Fruit fly (Drosophila melanogaster) whole organism, prepupa: ENCODE results near the gene Mlc1.

Experiments used
- CG10669 ChIP-seq: fragments of 200-800 bp; sonication (Bioruptor generic); optimal IDR thresholded peaks from 3 replicates; lab custom pipeline; 2018; ENCODE audit warnings: missing biosample characterization, mild to moderate bottlenecking, missing genetic modification characterization, moderate library complexity
- CG11762 ChIP-seq: fragments of 200-800 bp; sonication (Bioruptor generic); optimal IDR thresholded peaks from 3 replicates; lab custom pipeline; 2016; ENCODE audit warnings: missing biosample characterization, missing genetic modification characterization; ENCODE audit not compliant: insufficient read depth
- CG11902 ChIP-seq: fragments of 200-800 bp; sonication (Bioruptor generic); optimal IDR thresholded peaks from 3 replicates; lab custom pipeline; 2016; ENCODE audit warnings: missing biosample characterization, missing genetic modification characterization
- CG15336 ChIP-seq: fragments of 200-800 bp; sonication (Bioruptor generic); IDR thresholded peaks from 2 replicates; pipeline ENCODE4 v1.3.6; 2022; ENCODE audit warnings: missing biosample characterization, missing genetic modification characterization
- CG1621 ChIP-seq: fragments of 200-800 bp; sonication (Bioruptor generic); optimal IDR thresholded peaks from 3 replicates; lab custom pipeline; 2018; ENCODE audit warnings: missing biosample characterization, mild to moderate bottlenecking, missing genetic modification characterization
- CG31627 ChIP-seq: fragments of 200-800 bp; sonication (Bioruptor generic); optimal IDR thresholded peaks from 3 replicates; lab custom pipeline; 2016; ENCODE audit warnings: missing biosample characterization, missing genetic modification characterization
- CG32006 ChIP-seq: fragments of 200-800 bp; sonication (Bioruptor generic); optimal IDR thresholded peaks from 3 replicates; lab custom pipeline; 2017; ENCODE audit warnings: missing biosample characterization, mild to moderate bottlenecking, missing genetic modification characterization
- CG34406 ChIP-seq: fragments of 200-800 bp; sonication (Bioruptor generic); optimal IDR thresholded peaks from 3 replicates; lab custom pipeline; 2016; ENCODE audit warnings: missing biosample characterization, missing genetic modification characterization
- CG3919 ChIP-seq: fragments of 200-800 bp; sonication (Bioruptor generic); optimal IDR thresholded peaks from 3 replicates; lab custom pipeline; 2016; ENCODE audit warnings: missing biosample characterization, missing genetic modification characterization
- CG4318 ChIP-seq: fragments of 200-800 bp; sonication (Bioruptor generic); optimal IDR thresholded peaks from 3 replicates; lab custom pipeline; 2017; ENCODE audit warnings: missing biosample characterization, mild to moderate bottlenecking, missing genetic modification characterization
- CG6163 ChIP-seq: fragments of 200-800 bp; sonication (Bioruptor generic); IDR thresholded peaks from 3 replicates; pipeline ENCODE4 v1.3.6; 2022; ENCODE audit warnings: missing biosample characterization, missing genetic modification characterization
- CG6276 ChIP-seq: fragments of 200-800 bp; sonication (Bioruptor generic); optimal IDR thresholded peaks from 2 replicates; lab custom pipeline; 2017; ENCODE audit warnings: missing biosample characterization, mild to moderate bottlenecking, missing genetic modification characterization
- CG6792 ChIP-seq: fragments of 200-800 bp; sonication (Bioruptor generic); optimal IDR thresholded peaks from 3 replicates; lab custom pipeline; 2016; ENCODE audit warnings: missing biosample characterization, missing genetic modification characterization
- CG6808 ChIP-seq: fragments of 200-800 bp; sonication (Bioruptor generic); optimal IDR thresholded peaks from 3 replicates; lab custom pipeline; 2017; ENCODE audit warnings: missing biosample characterization, missing genetic modification characterization, mild to moderate bottlenecking, moderate library complexity, missing genetic modification reagents
- CG6854 ChIP-seq: fragments of 200-800 bp; sonication (Bioruptor generic); optimal IDR thresholded peaks from 2 replicates; lab custom pipeline; 2017; ENCODE audit warnings: missing biosample characterization, mild to moderate bottlenecking, missing genetic modification characterization
- CG8119 ChIP-seq: fragments of 200-800 bp; sonication (Bioruptor generic); IDR thresholded peaks from 3 replicates; pipeline ENCODE4 v1.3.6; 2022; ENCODE audit warnings: missing biosample characterization, missing genetic modification characterization
- CG8319 ChIP-seq: fragments of 200-800 bp; sonication (Bioruptor generic); optimal IDR thresholded peaks from 3 replicates; lab custom pipeline; 2016; ENCODE audit warnings: missing biosample characterization, missing genetic modification characterization
- CG9139 ChIP-seq: fragments of 200-800 bp; sonication (Bioruptor generic); optimal IDR thresholded peaks from 3 replicates; lab custom pipeline; 2017; ENCODE audit warnings: missing biosample characterization, mild to moderate bottlenecking, missing genetic modification characterization
- Eip75B ChIP-seq: fragments of 200-800 bp; sonication (Bioruptor generic); optimal IDR thresholded peaks from 3 replicates; lab custom pipeline; 2016; ENCODE audit warnings: missing biosample characterization, missing genetic modification characterization
- Eip78C ChIP-seq: fragments of 200-800 bp; sonication (Bioruptor generic); peaks from one replicate; lab custom pipeline; 2016; ENCODE audit warnings: missing biosample characterization, missing genetic modification characterization
- Eip93F ChIP-seq: fragments of 200-800 bp; sonication (Bioruptor generic); optimal IDR thresholded peaks from 2 replicates; lab custom pipeline; 2016; ENCODE audit warnings: missing biosample characterization, mild to moderate bottlenecking, missing genetic modification characterization
- Ets21C ChIP-seq: fragments of 200-800 bp; sonication (Bioruptor generic); optimal IDR thresholded peaks from 3 replicates; lab custom pipeline; 2016; ENCODE audit warnings: missing biosample characterization, missing genetic modification characterization
- Ets96B ChIP-seq: fragments of 200-800 bp; optimal IDR thresholded peaks from 2 replicates; lab custom pipeline; 2019; ENCODE audit warnings: missing biosample characterization, mild to moderate bottlenecking, missing genetic modification characterization, moderate library complexity
- Gug ChIP-seq: fragments of 200-800 bp; sonication (Bioruptor generic); IDR thresholded peaks from 2 replicates; pipeline ENCODE4 v1.3.6; 2022; ENCODE audit warnings: missing biosample characterization, missing genetic modification characterization
- Hr38 ChIP-seq: sonication (Bioruptor generic); optimal IDR thresholded peaks from 2 replicates; lab custom pipeline; 2016; ENCODE audit warnings: missing biosample characterization, missing genetic modification characterization
- Hr39 ChIP-seq: fragments of 200-800 bp; sonication (Bioruptor generic); optimal IDR thresholded peaks from 2 replicates; lab custom pipeline; 2016; ENCODE audit warnings: missing biosample characterization, missing genetic modification characterization
- Hr4 ChIP-seq: fragments of 200-800 bp; sonication (Bioruptor generic); optimal IDR thresholded peaks from 3 replicates; lab custom pipeline; 2016; ENCODE audit warnings: missing biosample characterization, missing genetic modification characterization
- Lpt ChIP-seq: fragments of 200-800 bp; sonication (Bioruptor generic); optimal IDR thresholded peaks from 3 replicates; lab custom pipeline; 2016; ENCODE audit warnings: missing biosample characterization, missing genetic modification characterization
- Met ChIP-seq: fragments of 200-800 bp; sonication (Bioruptor generic); optimal IDR thresholded peaks from 3 replicates; lab custom pipeline; 2016; ENCODE audit warnings: missing biosample characterization, missing genetic modification characterization
- OdsH ChIP-seq: fragments of 200-800 bp; sonication (Bioruptor generic); optimal IDR thresholded peaks from 3 replicates; lab custom pipeline; 2016; ENCODE audit warnings: missing biosample characterization, missing genetic modification characterization
- Smox ChIP-seq: fragments of 200-800 bp; sonication (Bioruptor generic); optimal IDR thresholded peaks from 3 replicates; lab custom pipeline; 2016; ENCODE audit warnings: missing biosample characterization, missing genetic modification characterization
- Sox102F ChIP-seq: fragments of 200-800 bp; sonication (Bioruptor generic); optimal IDR thresholded peaks from 2 replicates; lab custom pipeline; 2016; ENCODE audit warnings: missing biosample characterization, mild to moderate bottlenecking, missing genetic modification characterization
- Sox14 ChIP-seq: fragments of 200-800 bp; sonication (Bioruptor generic); optimal IDR thresholded peaks from 3 replicates; lab custom pipeline; 2016; ENCODE audit warnings: missing biosample characterization, missing genetic modification characterization
- achi ChIP-seq: fragments of 200-800 bp; sonication (Bioruptor generic); optimal IDR thresholded peaks from 3 replicates; lab custom pipeline; 2016; ENCODE audit warnings: missing biosample characterization, missing genetic modification characterization
- cyc ChIP-seq: fragments of 200-800 bp; sonication (Bioruptor generic); optimal IDR thresholded peaks from 3 replicates; lab custom pipeline; 2016; ENCODE audit warnings: missing biosample characterization, missing genetic modification characterization
- dsx ChIP-seq: fragments of 200-800 bp; optimal IDR thresholded peaks from 3 replicates; lab custom pipeline; 2019; ENCODE audit warnings: missing biosample characterization, mild to moderate bottlenecking, missing genetic modification characterization, moderate library complexity; ENCODE audit not compliant: poor library complexity, severe bottlenecking
- esn ChIP-seq: fragments of 200-800 bp; sonication (Bioruptor generic); optimal IDR thresholded peaks from 2 replicates; lab custom pipeline; 2016; ENCODE audit warnings: missing biosample characterization, mild to moderate bottlenecking, missing genetic modification characterization, moderate library complexity
- fd59A ChIP-seq: fragments of 200-800 bp; sonication (Bioruptor generic); optimal IDR thresholded peaks from 2 replicates; lab custom pipeline; 2017; ENCODE audit warnings: missing biosample characterization, mild to moderate bottlenecking, missing genetic modification characterization, missing genetic modification reagents
- fkh ChIP-seq: fragments of 200-800 bp; sonication (Bioruptor generic); optimal IDR thresholded peaks from 3 replicates; lab custom pipeline; 2017; ENCODE audit warnings: missing biosample characterization, mild to moderate bottlenecking, missing genetic modification characterization, moderate library complexity
- lz ChIP-seq: fragments of 200-800 bp; sonication (Bioruptor generic); optimal IDR thresholded peaks from 3 replicates; lab custom pipeline; 2016; ENCODE audit warnings: missing biosample characterization, missing genetic modification characterization
- pdm3 ChIP-seq: fragments of 200-800 bp; sonication (Bioruptor generic); optimal IDR thresholded peaks from 3 replicates; lab custom pipeline; 2016; ENCODE audit warnings: missing biosample characterization, missing genetic modification characterization
- salr ChIP-seq, 2 experiments: fragments of 200-800 bp; sonication (Bioruptor generic); optimal IDR thresholded peaks; 3 replicates each; lab custom pipeline; 2016 to 2018; ENCODE audit warnings: missing biosample characterization in 2 of 2, missing genetic modification characterization in 2 of 2, mild to moderate bottlenecking in 1 of 2
- ss ChIP-seq, 2 experiments: fragments of 200-800 bp; sonication (Bioruptor generic); optimal IDR thresholded peaks; 2 replicates in 1 of 2; 3 replicates in 1 of 2; lab custom pipeline; 2017 to 2018; ENCODE audit warnings: mild to moderate bottlenecking in 2 of 2, missing biosample characterization in 2 of 2, missing genetic modification characterization in 2 of 2, moderate library complexity in 1 of 2
- svp ChIP-seq: fragments of 200-800 bp; sonication (Bioruptor generic); peaks from one replicate; lab custom pipeline; 2016; ENCODE audit warnings: missing biosample characterization, missing genetic modification characterization
- topi ChIP-seq: fragments of 200-800 bp; sonication (Bioruptor generic); optimal IDR thresholded peaks from 3 replicates; lab custom pipeline; 2016; ENCODE audit warnings: missing biosample characterization, missing genetic modification characterization
- vri ChIP-seq: fragments of 200-800 bp; sonication (Bioruptor generic); optimal IDR thresholded peaks from 3 replicates; lab custom pipeline; 2016; ENCODE audit warnings: missing biosample characterization, mild to moderate bottlenecking, missing genetic modification characterization

Gene Mlc1

dm6 chr3R:27679667-27680066, 19.7 kb upstream of the Mlc1 start:
- TF ChIP-seq topi (GFP tag; lab: Kevin White, UChicago) (no peak), svp (peak; percentile 89), Eip78C (GFP tag; lab: Kevin White, UChicago) (peak; percentile 47)

- TF ChIP-seq OdsH (GFP tag; lab: Kevin White, UChicago) (no peak), Lpt (GFP tag; lab: Kevin White, UChicago) (no peak), Eip78C (GFP tag; lab: Kevin White, UChicago) (peak; percentile 35), CG1621 (tag; lab: Kevin White, UChicago) (no peak), pdm3 (GFP tag; lab: Kevin White, UChicago) (no peak), Sox14 (GFP tag; lab: Kevin White, UChicago) (peak; percentile 19), svp (peak; percentile 49)
Observed at dm6 chr3R:27679019-27679418, 19.0 kb upstream of the Mlc1 start, which contains the start of gene CG12883. CG12883 (plus strand) TSS chr3R:27679291.

dm6 chr3R:27677174-27677726, 17.3 kb upstream of the Mlc1 start, which contains the start of gene Hsdl2:
Hsdl2 (plus strand) TSS chr3R:27677522.
- TF ChIP-seq CG6792 (GFP tag; lab: Kevin White, UChicago) (peak; percentile 7), vri (GFP tag; lab: Kevin White, UChicago) (no peak), Eip78C (GFP tag; lab: Kevin White, UChicago) (no peak), OdsH (GFP tag; lab: Kevin White, UChicago) (no peak), CG11902 (GFP tag; lab: Kevin White, UChicago) (no peak), achi (GFP tag; lab: Kevin White, UChicago) (peak; percentile 63), salr (GFP tag; optimal IDR thresholded peaks at IDR 0.05; lab: Kevin White, UChicago) (peak; percentile 64 to 76), CG6854 (peak; percentile 98), fd59A (no peak), Met (GFP tag; lab: Kevin White, UChicago) (peak; percentile 40), svp (peak; percentile 98), CG9139 (peak; percentile 95), Ets96B (tag; lab: Kevin White, UChicago) (peak; percentile 67), pdm3 (GFP tag; lab: Kevin White, UChicago) (peak; percentile 56), Sox14 (GFP tag; lab: Kevin White, UChicago) (peak; percentile 50), Sox102F (peak; percentile 48), Smox (GFP tag; lab: Kevin White, UChicago) (peak; percentile 44), CG32006 (peak; percentile 56), dsx (GFP tag; lab: Kevin White, UChicago) (peak; percentile 59), cyc (peak; percentile 51), Hr39 (GFP tag; lab: Kevin White, UChicago) (peak; percentile 27), CG8319 (GFP tag; lab: Kevin White, UChicago) (peak; percentile 68), CG34406 (GFP tag; lab: Kevin White, UChicago) (no peak), Ets21C (GFP tag; lab: Kevin White, UChicago) (peak; percentile 55), CG31627 (GFP tag; lab: Kevin White, UChicago) (peak; percentile 36), Eip75B (peak; percentile 53), CG8119 (peak; percentile 76), CG6163 (peak; percentile 56; the same call in 2 of the 3 replicates), CG6276 (GFP tag; lab: Kevin White, UChicago) (peak; percentile 97), Eip93F (peak; percentile 26), CG1621 (tag; lab: Kevin White, UChicago) (peak; percentile 80), CG4318 (no peak), Hr38 (GFP tag; lab: Kevin White, UChicago) (no peak), CG15336 (GFP tag; lab: Robert Waterston, UW) (peak; percentile 69; the same call in 1 of the 2 replicates), Gug (GFP tag; lab: Robert Waterston, UW) (no peak), ss (GFP tag; optimal IDR thresholded peaks at IDR 0.05; lab: Kevin White, UChicago) (peak; percentile 94 to 97), CG11762 (GFP tag; lab: Kevin White, UChicago) (peak; percentile 73), lz (GFP tag; lab: Kevin White, UChicago) (peak; percentile 38), esn (GFP tag; lab: Kevin White, UChicago) (no peak), CG3919 (peak; percentile 87), Hr4 (GFP tag; lab: Kevin White, UChicago) (peak; percentile 47), CG10669 (GFP tag; lab: Kevin White, UChicago) (peak; percentile 84), CG6808 (GFP tag; lab: Kevin White, UChicago) (peak; percentile 93), fkh (GFP tag; lab: Kevin White, UChicago) (no peak)
